Worm (Caenorhabditis elegans) whole organism, L4/young adult: ENCODE measurements around the gene ZC449.4.

Experiments
- W03F9.2 ChIP-seq: fragments of 150-350 bp; optimal IDR thresholded peaks from 2 replicates; lab custom pipeline; 2014; ENCODE audit warnings: missing biosample characterization, missing genetic modification characterization
- dao-5 ChIP-seq: sonication (generic microtip); optimal IDR thresholded peaks from 2 replicates; lab custom pipeline; 2016; ENCODE audit warnings: missing genotype, missing genetic modification characterization, moderate library complexity, missing compliant biosample characterization
- him-1 ChIP-seq: sonication (generic microtip); optimal IDR thresholded peaks from 2 replicates; lab custom pipeline; 2016; ENCODE audit warnings: missing genotype, missing genetic modification reagents, missing genetic modification characterization, missing compliant biosample characterization

DNA sequence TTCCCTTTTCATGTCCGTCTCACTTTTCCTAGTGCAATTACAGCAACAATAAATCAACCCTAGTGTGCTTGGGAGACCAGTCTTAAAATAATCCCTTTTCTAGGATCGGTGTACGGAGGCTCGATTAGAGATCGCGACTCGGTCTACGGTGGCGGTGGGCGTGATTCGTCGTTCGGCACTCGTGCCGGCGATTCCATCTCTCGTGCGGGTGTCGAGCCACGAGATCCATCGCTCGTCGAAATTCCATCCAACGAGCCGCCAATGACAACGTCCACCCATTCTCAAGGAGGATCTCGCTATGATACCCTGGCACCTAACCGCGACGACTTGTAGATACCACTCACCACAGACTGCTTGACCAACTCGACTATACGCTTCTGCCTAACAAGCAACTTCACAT lies 41.2 kb downstream of the ZC449.4 start:
- TF ChIP-seq him-1 (tag; lab: Kevin White, UChicago) (no peak), dao-5 (tag; lab: Kevin White, UChicago) (no peak), W03F9.2 (tag; lab: Kevin White, UChicago) (no peak)
